Worm (Caenorhabditis elegans): ENCODE data around the gene Y71H2B.11.
"Not testable (repeated sequence)": the region's sequence is repeated elsewhere in the genome, so short reads cannot be mapped to it uniquely, and the experiment has no call there.

Gene Y71H2B.11

ce11 chrIII:2603671-2604070 is at the start of gene Y71H2B.11:
Gene Y71H2B.11 (plus strand): TSS chrIII:2603971.
- TF ChIP-seq mdl-1 (tag; optimal IDR thresholded peaks at IDR 0.05) (no peak), nhr-90 (tag; optimal IDR thresholded peaks at IDR 0.05; ENCODE audit: poor library complexity) (no peak), nhr-71 (tag; optimal IDR thresholded peaks at IDR 0.05) (no peak), sptf-1 (tag; optimal IDR thresholded peaks at IDR 0.05) (no peak), C04F5.9 (tag; optimal IDR thresholded peaks at IDR 0.05) (no peak), pax-3 (tag; optimal IDR thresholded peaks at IDR 0.05) (no peak), vab-15 (tag; optimal IDR thresholded peaks at IDR 0.05) (no peak)

ce11 chrIII:2560763-2561162 is 43.0 kb upstream of the Y71H2B.11 start:
- TF ChIP-seq zip-4 (GFP tag; optimal IDR thresholded peaks at IDR 0.05) (no peak), nhr-77 (tag; optimal IDR thresholded peaks at IDR 0.05) (no peak), egl-27 (tag; optimal IDR thresholded peaks at IDR 0.05) (no peak), ama-1 (optimal IDR thresholded peaks at IDR 0.05) (no peak), elt-2 (tag; optimal IDR thresholded peaks at IDR 0.05) (no peak), snu-23 (GFP tag; optimal IDR thresholded peaks at IDR 0.05) (no peak), pax-3 (tag; optimal IDR thresholded peaks at IDR 0.05) (no peak), sox-4 (tag; optimal IDR thresholded peaks at IDR 0.05) (no peak), C34B4.2 (tag; optimal IDR thresholded peaks at IDR 0.05) (no peak), fkh-10 (GFP tag; optimal IDR thresholded peaks at IDR 0.05) (no peak), lsy-2 (tag; optimal IDR thresholded peaks at IDR 0.05) (no peak), blmp-1 (tag; optimal IDR thresholded peaks at IDR 0.05) (no peak)

ce11 chrIII:2561410-2561809 is 42.4 kb upstream of the Y71H2B.11 start, which contains the start of gene nhr-239:
Gene nhr-239 (plus strand): TSS chrIII:2561710.
- TF ChIP-seq fkh-8 (tag; optimal IDR thresholded peaks at IDR 0.05), result no peak
- TF ChIP-seq elt-2 (tag; optimal IDR thresholded peaks at IDR 0.05), result no peak

- TF ChIP-seq aha-1 (tag; optimal IDR thresholded peaks at IDR 0.05) (no peak), efl-1 (optimal IDR thresholded peaks at IDR 0.05) (no peak), efl-1 (GFP tag; optimal IDR thresholded peaks at IDR 0.05 in 1 of 2) (no peak), sox-4 (tag; optimal IDR thresholded peaks at IDR 0.05) (no peak), nhr-71 (tag; optimal IDR thresholded peaks at IDR 0.05) (no peak), hlh-4 (tag; optimal IDR thresholded peaks at IDR 0.05) (no peak), elt-3 (tag; optimal IDR thresholded peaks at IDR 0.05) (no peak), zag-1 (tag; optimal IDR thresholded peaks at IDR 0.05) (no peak), nhr-90 (tag; optimal IDR thresholded peaks at IDR 0.05; ENCODE audit: poor library complexity) (no peak), nhr-85 (tag) (no peak), dpl-1 (GFP tag; optimal IDR thresholded peaks at IDR 0.05) (no peak), lin-15B (tag; optimal IDR thresholded peaks at IDR 0.05) (no peak), fkh-8 (tag; optimal IDR thresholded peaks at IDR 0.05) (no peak), vab-15 (tag; optimal IDR thresholded peaks at IDR 0.05) (no peak), lin-13 (GFP tag; optimal IDR thresholded peaks at IDR 0.05) (no peak), nhr-77 (tag; optimal IDR thresholded peaks at IDR 0.05) (no peak), nhr-12 (tag; optimal IDR thresholded peaks at IDR 0.05) (no peak)
Measured at ce11 chrIII:2563033-2563656, 40.6 kb upstream of the Y71H2B.11 start.

- TF ChIP-seq fkh-4 (tag; optimal IDR thresholded peaks at IDR 0.05; ENCODE audit: borderline replicate concordance); mab-9 (GFP tag; IDR thresholded peaks at IDR 0.05); lin-14 (GFP tag; optimal IDR thresholded peaks at IDR 0.05): not testable (repeated sequence)
Measured at ce11 chrIII:2563883-2564282, 39.9 kb upstream of the Y71H2B.11 start, which contains the start of gene Y54F10AM.11. Gene Y54F10AM.11 (minus strand): TSS chrIII:2563983.
